Fruit fly (Drosophila melanogaster): ENCODE measurements around the gene mub.
A peak's percentile ranks its signal among the peaks of the same experiment; 100 is the strongest.

The mub gene

dm6 chr3L:21823236-21823635, 21.4 kb upstream of the mub start, which contains the start of gene CG7407:
Gene CG7407 (plus strand): TSS chr3L:21823461.
- TF ChIP-seq GATAd (GFP tag; optimal IDR thresholded peaks at IDR 0.05) (no peak), Rel (GFP tag; optimal IDR thresholded peaks at IDR 0.05) (no peak), Rel (tag; optimal IDR thresholded peaks at IDR 0.05) (peak; percentile 49), HLH106 (tag; optimal IDR thresholded peaks at IDR 0.05) (no peak)

dm6 chr3L:21824725-21825353, 19.7 kb upstream of the mub start, which contains the start of gene eIF2A:
Gene eIF2A (plus strand): TSS chr3L:21824740.
- TF ChIP-seq CG9705 (GFP tag; optimal IDR thresholded peaks at IDR 0.05) (peak; percentile 25), rgr (GFP tag; optimal IDR thresholded peaks at IDR 0.05) (peak; percentile 79), lola (GFP tag; optimal IDR thresholded peaks at IDR 0.05) (no peak), psq (GFP tag; optimal IDR thresholded peaks at IDR 0.05) (peak; percentile 41), HLH106 (tag; optimal IDR thresholded peaks at IDR 0.05) (peak; percentile 63), OdsH (GFP tag; optimal IDR thresholded peaks at IDR 0.05) (peak; percentile 64), Sp1 (GFP tag; optimal IDR thresholded peaks at IDR 0.05) (peak; percentile 56), Hnf4 (GFP tag; optimal IDR thresholded peaks at IDR 0.05) (peak; percentile 77), Hr83 (GFP tag; optimal IDR thresholded peaks at IDR 0.05; ENCODE audit: poor library complexity, severe bottlenecking) (peak; percentile 94), Dif (GFP tag; optimal IDR thresholded peaks at IDR 0.05; ENCODE audit: partially characterized antibody) (peak; percentile 60), Myc (optimal IDR thresholded peaks at IDR 0.05) (peak; percentile 6), woc (GFP tag; optimal IDR thresholded peaks at IDR 0.05) (peak; percentile 24), dsf (GFP tag; optimal IDR thresholded peaks at IDR 0.05; ENCODE audit: borderline replicate concordance) (no peak), br (GFP tag; optimal IDR thresholded peaks at IDR 0.05) (peak; percentile 52), h (GFP tag; optimal IDR thresholded peaks at IDR 0.05) (peak; percentile 80), foxo (GFP tag; optimal IDR thresholded peaks at IDR 0.05) (peak in 1 of 2 experiments; percentile 76), Jra (GFP tag; optimal IDR thresholded peaks at IDR 0.05) (peak; percentile 81), fru (GFP tag; optimal IDR thresholded peaks at IDR 0.05) (peak; percentile 42), sv (GFP tag; optimal IDR thresholded peaks at IDR 0.05) (peak; percentile 47), ey (GFP tag; optimal IDR thresholded peaks at IDR 0.05) (peak; percentile 68), Hr78 (GFP tag; optimal IDR thresholded peaks at IDR 0.05) (no peak), usp (GFP tag; optimal IDR thresholded peaks at IDR 0.05) (no peak), Rel (GFP tag; optimal IDR thresholded peaks at IDR 0.05) (no peak), Rel (tag; optimal IDR thresholded peaks at IDR 0.05) (peak; percentile 58), GATAd (GFP tag; optimal IDR thresholded peaks at IDR 0.05) (peak; percentile 24), jim (GFP tag; optimal IDR thresholded peaks at IDR 0.05) (no peak)

- TF ChIP-seq Hr83 (GFP tag; optimal IDR thresholded peaks at IDR 0.05; ENCODE audit: poor library complexity, severe bottlenecking), result no peak
- no peak for TF ChIP-seq h (GFP tag; optimal IDR thresholded peaks at IDR 0.05)
- TF ChIP-seq GATAd (GFP tag; optimal IDR thresholded peaks at IDR 0.05), result no peak
- TF ChIP-seq psq (GFP tag; optimal IDR thresholded peaks at IDR 0.05), result no peak
- TF ChIP-seq CG9705 (GFP tag; optimal IDR thresholded peaks at IDR 0.05), result no peak
- TF ChIP-seq Abd-B (GFP tag; optimal IDR thresholded peaks at IDR 0.05), result no peak
- TF ChIP-seq jim (GFP tag; optimal IDR thresholded peaks at IDR 0.05), result no peak
- no peak for TF ChIP-seq Dif (GFP tag; optimal IDR thresholded peaks at IDR 0.05; ENCODE audit: partially characterized antibody)
- no peak for TF ChIP-seq tai (GFP tag; optimal IDR thresholded peaks at IDR 0.05)
- TF ChIP-seq dsf (GFP tag; optimal IDR thresholded peaks at IDR 0.05; ENCODE audit: borderline replicate concordance), result no peak
- TF ChIP-seq Myc (optimal IDR thresholded peaks at IDR 0.05), result no peak
- TF ChIP-seq fru (GFP tag; optimal IDR thresholded peaks at IDR 0.05), result no peak
- no peak for TF ChIP-seq N (GFP tag; optimal IDR thresholded peaks at IDR 0.05)
These were observed 17.5 kb upstream of the mub start for dm6 chr3L:21827130-21827529.

dm6 chr3L:21828177-21828589, 16.4 kb upstream of the mub start, which contains the start of gene CG32448:
Gene CG32448 (minus strand): TSS chr3L:21828480.
- TF ChIP-seq tai (GFP tag; optimal IDR thresholded peaks at IDR 0.05) (no peak), h (GFP tag; optimal IDR thresholded peaks at IDR 0.05) (peak; percentile 52), dl (GFP tag; optimal IDR thresholded peaks at IDR 0.05; ENCODE audit: insufficient read depth in 1 of 2, partially characterized antibody in 2 of 2) (no peak), GATAd (GFP tag; optimal IDR thresholded peaks at IDR 0.05) (no peak), foxo (GFP tag; optimal IDR thresholded peaks at IDR 0.05) (peak in 1 of 2 experiments; percentile 72), Mio (GFP tag; optimal IDR thresholded peaks at IDR 0.05) (no peak), sv (GFP tag; optimal IDR thresholded peaks at IDR 0.05) (peak; percentile 28), OdsH (GFP tag; optimal IDR thresholded peaks at IDR 0.05) (peak; percentile 18), Dfd (GFP tag; optimal IDR thresholded peaks at IDR 0.05) (no peak), br (GFP tag; optimal IDR thresholded peaks at IDR 0.05) (peak; percentile 17), HLH106 (tag; optimal IDR thresholded peaks at IDR 0.05) (peak; percentile 58), lola (GFP tag; optimal IDR thresholded peaks at IDR 0.05) (no peak), CrebA (GFP tag; optimal IDR thresholded peaks at IDR 0.05; ENCODE audit: borderline replicate concordance) (no peak), Abd-B (GFP tag; optimal IDR thresholded peaks at IDR 0.05) (no peak), N (GFP tag; optimal IDR thresholded peaks at IDR 0.05) (no peak), Hr83 (GFP tag; optimal IDR thresholded peaks at IDR 0.05; ENCODE audit: poor library complexity, severe bottlenecking) (peak; percentile 44), Hr78 (GFP tag; optimal IDR thresholded peaks at IDR 0.05) (no peak), rgr (GFP tag; optimal IDR thresholded peaks at IDR 0.05) (peak; percentile 67), Jra (GFP tag; optimal IDR thresholded peaks at IDR 0.05) (no peak), Hnf4 (GFP tag; optimal IDR thresholded peaks at IDR 0.05) (no peak), brk (GFP tag; optimal IDR thresholded peaks at IDR 0.05) (no peak), Dif (GFP tag; optimal IDR thresholded peaks at IDR 0.05; ENCODE audit: partially characterized antibody) (no peak), CG32264 (GFP tag; optimal IDR thresholded peaks at IDR 0.05) (no peak), Vsx2 (GFP tag; optimal IDR thresholded peaks at IDR 0.05; ENCODE audit: partially characterized antibody) (no peak), dmrt93B (GFP tag; optimal IDR thresholded peaks at IDR 0.05) (no peak), Rel (GFP tag; optimal IDR thresholded peaks at IDR 0.05) (no peak), Rel (tag; optimal IDR thresholded peaks at IDR 0.05) (peak; percentile 54), jim (GFP tag; optimal IDR thresholded peaks at IDR 0.05) (no peak), CG9705 (GFP tag; optimal IDR thresholded peaks at IDR 0.05) (peak; percentile 27), Myc (optimal IDR thresholded peaks at IDR 0.05) (no peak), pan (optimal IDR thresholded peaks at IDR 0.05) (no peak), Sp1 (GFP tag; optimal IDR thresholded peaks at IDR 0.05) (peak; percentile 10)

Measured in whole organism, wandering third instar larva.